Worm (Caenorhabditis elegans): ENCODE measurements around the gene W03C9.8.
A peak's percentile ranks its signal among the peaks of the same experiment; 100 is the strongest.

Gene W03C9.8

ce11 chrII:11948459-11948858 is at the start of gene W03C9.8:
Gene W03C9.8 (plus strand): TSS chrII:11948759.
- no peak for TF ChIP-seq nhr-42 (GFP tag; IDR thresholded peaks at IDR 0.05)
- no peak for TF ChIP-seq nhr-41 (GFP tag; IDR thresholded peaks at IDR 0.05)
- no peak for TF ChIP-seq vab-7 (GFP tag; IDR thresholded peaks at IDR 0.05)
- TF ChIP-seq egl-27 (tag; optimal IDR thresholded peaks at IDR 0.05): no peak
- TF ChIP-seq lin-38 (GFP tag; IDR thresholded peaks at IDR 0.05): no peak
- no peak for TF ChIP-seq dmd-8 (GFP tag; IDR thresholded peaks at IDR 0.05)
- no peak for TF ChIP-seq zip-2 (tag; optimal IDR thresholded peaks at IDR 0.05)
- no peak for TF ChIP-seq ZK337.2 (GFP tag; IDR thresholded peaks at IDR 0.05)
- TF ChIP-seq mes-2 (tag; optimal IDR thresholded peaks at IDR 0.05; ENCODE audit: poor library complexity, severe bottlenecking): no peak
- no peak for TF ChIP-seq daf-8 (GFP tag; IDR thresholded peaks at IDR 0.05)

- TF ChIP-seq daf-19 (GFP tag; conservative IDR thresholded peaks at IDR 0.05): no peak
- peak; percentile 89 for TF ChIP-seq aha-1 (tag)
Measured at ce11 chrII:11899761-11900160, 48.8 kb upstream of the W03C9.8 start.

DNA sequence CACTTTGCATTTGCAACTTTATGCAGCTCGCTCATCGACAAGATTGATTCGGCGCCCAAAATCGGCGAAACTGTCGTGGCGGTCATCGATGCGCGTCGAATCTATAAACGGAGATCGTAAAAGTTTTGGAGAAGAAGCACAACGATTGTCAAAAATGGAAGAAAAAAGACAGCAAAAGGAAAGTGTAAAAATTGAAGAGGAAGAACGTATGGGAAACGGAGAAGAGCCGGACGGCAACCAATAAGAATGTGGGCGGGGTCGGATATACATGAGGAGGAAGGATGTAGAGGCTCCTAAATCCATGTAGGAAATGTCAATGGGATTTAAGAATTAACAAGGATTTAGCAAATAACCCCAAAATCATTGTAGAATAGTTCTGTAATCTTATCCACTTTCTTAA is 47.4 kb upstream of the W03C9.8 start, which contains the start of gene vab-23:
TSS of gene vab-23 (minus strand) at position 101 of the 400 bp plus-strand sequence.
- TF ChIP-seq zag-1 (tag; optimal IDR thresholded peaks at IDR 0.05) (no peak), lin-13 (GFP tag; optimal IDR thresholded peaks at IDR 0.05) (no peak), ZK337.2 (GFP tag; IDR thresholded peaks at IDR 0.05) (no peak), T20F7.1 (GFP tag; optimal IDR thresholded peaks at IDR 0.05) (no peak), attf-4 (tag; optimal IDR thresholded peaks at IDR 0.05) (no peak), spr-3 (GFP tag; optimal IDR thresholded peaks at IDR 0.05) (no peak), nhr-77 (tag; optimal IDR thresholded peaks at IDR 0.05) (no peak), daf-8 (GFP tag; IDR thresholded peaks at IDR 0.05) (no peak), T26A8.4 (GFP tag; IDR thresholded peaks at IDR 0.05) (no peak), nhr-10 (tag; optimal IDR thresholded peaks at IDR 0.05) (no peak), nhr-48 (tag; optimal IDR thresholded peaks at IDR 0.05) (no peak)

DNA sequence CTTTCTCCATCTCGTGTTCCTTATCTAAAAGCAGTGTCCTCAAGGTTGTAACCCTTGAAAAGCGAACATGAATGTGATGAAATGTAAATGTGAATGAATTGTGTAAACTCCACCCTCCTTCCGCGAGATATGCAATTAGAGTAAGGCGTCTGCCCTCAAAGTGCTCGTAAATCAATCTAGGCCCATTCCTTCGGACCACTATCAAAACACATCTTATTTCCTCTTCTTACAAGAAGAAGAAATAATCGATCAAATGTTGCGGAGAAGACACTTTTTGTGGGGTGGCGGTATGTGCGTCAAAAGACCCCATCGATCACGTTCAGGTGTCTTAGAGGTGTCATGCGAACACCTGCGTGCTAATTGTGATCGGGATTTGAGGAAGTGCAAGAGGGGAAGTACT is 46.4 kb upstream of the W03C9.8 start:
- TF ChIP-seq ZK337.2 (GFP tag; IDR thresholded peaks at IDR 0.05) (no peak), mdt-29 (GFP tag; IDR thresholded peaks at IDR 0.05) (no peak), unc-62 (GFP tag; optimal IDR thresholded peaks at IDR 0.05 in 1 of 2) (no peak), unc-62 (tag; optimal IDR thresholded peaks at IDR 0.05) (no peak), cey-2 (tag; optimal IDR thresholded peaks at IDR 0.05; ENCODE audit: borderline replicate concordance, insufficient read depth) (no peak), pha-4 (GFP tag; IDR thresholded peaks at IDR 0.05) (no peak), pha-4 (tag; optimal IDR thresholded peaks at IDR 0.05) (no peak), jun-1 (tag; optimal IDR thresholded peaks at IDR 0.05) (no peak), saeg-2 (GFP tag; IDR thresholded peaks at IDR 0.05) (no peak), spr-1 (tag; optimal IDR thresholded peaks at IDR 0.05) (no peak), ztf-7 (tag; optimal IDR thresholded peaks at IDR 0.05) (no peak), snpc-4 (tag; optimal IDR thresholded peaks at IDR 0.05) (no peak), Y105C5A.15 (GFP tag; IDR thresholded peaks at IDR 0.05) (no peak), nhr-77 (tag; optimal IDR thresholded peaks at IDR 0.05) (no peak)

DNA sequence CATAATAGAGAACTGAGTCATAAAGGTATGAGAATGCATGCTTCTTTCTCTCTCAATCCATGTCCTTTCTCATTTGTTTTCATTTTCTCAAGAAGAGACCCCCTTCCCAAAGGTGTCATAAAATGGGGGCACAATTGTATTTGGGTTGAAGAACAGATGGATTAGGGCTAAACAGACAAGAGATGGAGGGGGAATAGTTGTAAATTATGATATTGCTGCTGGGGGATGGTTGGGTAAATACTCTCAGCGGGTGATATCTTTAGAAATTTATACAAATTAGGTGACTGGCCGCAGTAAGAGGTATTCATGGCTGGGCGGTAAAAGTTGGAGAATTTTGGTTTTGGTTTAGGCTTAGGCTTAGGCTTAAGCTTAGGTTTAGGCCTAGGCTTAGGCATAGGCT is 43.5 kb upstream of the W03C9.8 start:
- TF ChIP-seq unc-62 (GFP tag; optimal IDR thresholded peaks at IDR 0.05 in 1 of 2) (peak in 1 of 2 experiments; percentile 59), unc-62 (tag; optimal IDR thresholded peaks at IDR 0.05) (no peak), zip-2 (tag; optimal IDR thresholded peaks at IDR 0.05) (no peak)

ce11 chrII:11906217-11906616 is 42.3 kb upstream of the W03C9.8 start, which contains the start of gene ZK930.4:
Gene ZK930.4 (plus strand): TSS chrII:11906517.
- TF ChIP-seq unc-39 (tag; optimal IDR thresholded peaks at IDR 0.05) (no peak), zip-2 (tag; optimal IDR thresholded peaks at IDR 0.05) (no peak)
